Worm (Caenorhabditis elegans) whole organism, L1 larva: Measurements from ENCODE around the gene srab-1.

ENCODE experiments used
- C16A3.4 ChIP-seq: fragments of 150-350 bp; optimal IDR thresholded peaks from 2 replicates; lab custom pipeline; 2014; ENCODE audit warnings: missing biosample characterization, missing genetic modification characterization
- aha-1 ChIP-seq: fragments of 150-350 bp; optimal IDR thresholded peaks from 2 replicates; lab custom pipeline; 2014; ENCODE audit warnings: missing biosample characterization, missing genetic modification characterization
- alr-1 ChIP-seq: fragments of 200-800 bp; sonication (Bioruptor generic); optimal IDR thresholded peaks from 2 replicates; lab custom pipeline; 2018; ENCODE audit warnings: borderline replicate concordance, mild to moderate bottlenecking, missing genetic modification characterization, missing compliant biosample characterization
- aly-2 ChIP-seq: fragments of 150-350 bp; optimal IDR thresholded peaks from 2 replicates; lab custom pipeline; 2014; ENCODE audit warnings: missing biosample characterization, missing genetic modification characterization
- ama-1 ChIP-seq: fragments of 150-350 bp; optimal IDR thresholded peaks from 2 replicates; lab custom pipeline; 2014
- blmp-1 ChIP-seq: fragments of 150-350 bp; optimal IDR thresholded peaks from 2 replicates; lab custom pipeline; 2014; ENCODE audit warnings: missing biosample characterization, missing genetic modification characterization
- ceh-63 ChIP-seq: fragments of 200-800 bp; sonication (Bioruptor generic); optimal IDR thresholded peaks from 2 replicates; lab custom pipeline; 2018; ENCODE audit warnings: mild to moderate bottlenecking, missing genetic modification characterization, missing compliant biosample characterization
- ceh-8 ChIP-seq: fragments of 200-800 bp; sonication (Bioruptor generic); optimal IDR thresholded peaks from 2 replicates; lab custom pipeline; 2018; ENCODE audit warnings: mild to moderate bottlenecking, missing genetic modification characterization, moderate library complexity, missing compliant biosample characterization
- ceh-88 ChIP-seq: fragments of 200-800 bp; sonication (Bioruptor generic); IDR thresholded peaks from 2 replicates; pipeline ENCODE4 v1.3.6; 2022; ENCODE audit warnings: missing genetic modification characterization, missing compliant biosample characterization
- ceh-90 ChIP-seq: sonication (generic microtip); optimal IDR thresholded peaks from 2 replicates; lab custom pipeline; 2016; ENCODE audit warnings: missing genetic modification characterization, missing compliant biosample characterization
- dsc-1 ChIP-seq: sonication (generic microtip); optimal IDR thresholded peaks from 2 replicates; lab custom pipeline; 2016; ENCODE audit warnings: mild to moderate bottlenecking, missing genetic modification characterization, missing compliant biosample characterization
- efl-1 ChIP-seq, 4 experiments: fragments of 150-350 bp; optimal IDR thresholded peaks in 3 of 4; peaks in 1 of 4; 1 replicate in 1 of 4; 2 replicates in 3 of 4; lab custom pipeline; 2014; ENCODE audit warnings: missing biosample characterization in 2 of 4, missing genetic modification characterization in 2 of 4, missing genetic modification reagents in 2 of 4
- egl-27 ChIP-seq, 2 experiments: fragments of 150-350 bp in 1 of 2; sonication (generic microtip); optimal IDR thresholded peaks; 3 replicates each; lab custom pipeline; 2017 to 2018; ENCODE audit warnings: missing biosample characterization in 2 of 2, missing genetic modification characterization in 2 of 2, missing genetic modification reagents in 2 of 2
- elt-3 ChIP-seq, 6 experiments: fragments of 150-350 bp in 1 of 6; sonication (generic microtip); optimal IDR thresholded peaks; 2 replicates each; lab custom pipeline; 2017 to 2018; ENCODE audit warnings: missing biosample characterization in 6 of 6, missing genetic modification characterization in 6 of 6, inconsistent platforms in 1 of 6
- ets-5 ChIP-seq: fragments of 200-800 bp; sonication (Bioruptor generic); IDR thresholded peaks from 2 replicates; pipeline ENCODE4 v1.3.6; 2022; ENCODE audit warnings: missing genetic modification characterization, missing compliant biosample characterization
- fkh-10 ChIP-seq: sonication (generic microtip); optimal IDR thresholded peaks from 2 replicates; lab custom pipeline; 2017; ENCODE audit warnings: missing biosample characterization, missing genetic modification reagents, missing genetic modification characterization
- fos-1 ChIP-seq: fragments of 150-350 bp; optimal IDR thresholded peaks from 2 replicates; lab custom pipeline; 2014; ENCODE audit warnings: missing biosample characterization, missing genetic modification characterization
- grh-1 ChIP-seq: fragments of 200-800 bp; sonication (Bioruptor generic); IDR thresholded peaks from 2 replicates; pipeline ENCODE4 v1.3.6; 2022; ENCODE audit warnings: missing genetic modification reagents, missing genetic modification characterization, missing compliant biosample characterization
- hlh-17 ChIP-seq: fragments of 200-800 bp; sonication (Bioruptor generic); optimal IDR thresholded peaks from 2 replicates; lab custom pipeline; 2018; ENCODE audit warnings: missing genetic modification characterization, mild to moderate bottlenecking, missing compliant biosample characterization, moderate library complexity, borderline replicate concordance
- irx-1 ChIP-seq: sonication (generic microtip); optimal IDR thresholded peaks from 2 replicates; lab custom pipeline; 2016; ENCODE audit warnings: missing genetic modification characterization, missing compliant biosample characterization
- jun-1 ChIP-seq: fragments of 150-350 bp; optimal IDR thresholded peaks from 2 replicates; lab custom pipeline; 2014; ENCODE audit warnings: missing biosample characterization, missing genetic modification reagents, missing genetic modification characterization
- lin-13 ChIP-seq: fragments of 150-350 bp; optimal IDR thresholded peaks from 2 replicates; lab custom pipeline; 2014; ENCODE audit warnings: missing biosample characterization, missing genetic modification reagents, missing genetic modification characterization
- lin-14 ChIP-seq: fragments of 200-800 bp; sonication (Bioruptor generic); optimal IDR thresholded peaks from 2 replicates; lab custom pipeline; 2018; ENCODE audit warnings: mild to moderate bottlenecking, missing genetic modification characterization, moderate library complexity, missing compliant biosample characterization
- lin-35 ChIP-seq, 2 experiments: fragments of 150-350 bp; optimal IDR thresholded peaks; 2 replicates each; lab custom pipeline; 2014; ENCODE audit warnings: missing biosample characterization in 2 of 2, missing genetic modification characterization in 2 of 2, missing genetic modification reagents in 2 of 2
- lin-39 ChIP-seq: fragments of 150-350 bp; optimal IDR thresholded peaks from 2 replicates; lab custom pipeline; 2014; ENCODE audit warnings: missing biosample characterization, missing genetic modification reagents, missing genetic modification characterization
- lir-3 ChIP-seq: sonication (generic microtip); optimal IDR thresholded peaks from 2 replicates; lab custom pipeline; 2016; ENCODE audit warnings: mild to moderate bottlenecking, missing genetic modification characterization, moderate library complexity, missing compliant biosample characterization; ENCODE audit not compliant: poor library complexity
- lsy-2 ChIP-seq, 2 experiments: fragments of 150-350 bp; optimal IDR thresholded peaks; 2 replicates each; lab custom pipeline; 2014; ENCODE audit warnings: missing biosample characterization in 2 of 2, missing genetic modification characterization in 2 of 2
- mef-2 ChIP-seq: fragments of 150-350 bp; optimal IDR thresholded peaks from 2 replicates; lab custom pipeline; 2014; ENCODE audit warnings: missing biosample characterization, missing genetic modification characterization
- nhr-12 ChIP-seq: sonication (generic microtip); optimal IDR thresholded peaks from 2 replicates; lab custom pipeline; 2017; ENCODE audit warnings: missing biosample characterization, missing genetic modification characterization
- nhr-237 ChIP-seq: fragments of 150-350 bp; optimal IDR thresholded peaks from 2 replicates; lab custom pipeline; 2014; ENCODE audit warnings: missing biosample characterization, missing genetic modification characterization
- nhr-71 ChIP-seq: sonication (generic microtip); optimal IDR thresholded peaks from 2 replicates; lab custom pipeline; 2016; ENCODE audit warnings: mild to moderate bottlenecking, missing genetic modification characterization, moderate library complexity, missing compliant biosample characterization
- nhr-76 ChIP-seq: sonication (generic microtip); optimal IDR thresholded peaks from 2 replicates; lab custom pipeline; 2017; ENCODE audit warnings: missing biosample characterization, missing genetic modification characterization
- nhr-84 ChIP-seq: sonication (generic microtip); optimal IDR thresholded peaks from 2 replicates; lab custom pipeline; 2017; ENCODE audit warnings: missing biosample characterization, missing genetic modification characterization
- nhr-85 ChIP-seq: sonication (generic microtip); peaks from one replicate; lab custom pipeline; 2016; ENCODE audit warnings: missing genetic modification characterization, inconsistent platforms, missing compliant biosample characterization
- nhr-90 ChIP-seq: sonication (generic microtip); optimal IDR thresholded peaks from 2 replicates; lab custom pipeline; 2016; ENCODE audit warnings: mild to moderate bottlenecking, missing genetic modification characterization, missing compliant biosample characterization; ENCODE audit not compliant: poor library complexity
- pag-3 ChIP-seq: sonication (generic microtip); optimal IDR thresholded peaks from 2 replicates; lab custom pipeline; 2017; ENCODE audit warnings: missing genetic modification characterization, mild to moderate bottlenecking, missing compliant biosample characterization, antibody characterized with exemption, borderline replicate concordance; ENCODE audit not compliant: insufficient read depth
- skn-1 ChIP-seq: fragments of 150-350 bp; optimal IDR thresholded peaks from 2 replicates; lab custom pipeline; 2014; ENCODE audit warnings: missing biosample characterization, missing genetic modification characterization
- sptf-1 ChIP-seq: fragments of 150-350 bp; optimal IDR thresholded peaks from 2 replicates; lab custom pipeline; 2014; ENCODE audit warnings: missing biosample characterization, missing genetic modification characterization
- tbx-2 ChIP-seq: sonication (generic microtip); optimal IDR thresholded peaks from 2 replicates; lab custom pipeline; 2016; ENCODE audit warnings: missing genetic modification characterization, missing compliant biosample characterization
- tlp-1 ChIP-seq: fragments of 150-350 bp; optimal IDR thresholded peaks from 2 replicates; lab custom pipeline; 2014; ENCODE audit warnings: missing biosample characterization, missing genetic modification characterization
- unc-130 ChIP-seq: fragments of 150-350 bp; optimal IDR thresholded peaks from 2 replicates; lab custom pipeline; 2017; ENCODE audit warnings: missing biosample characterization, missing genetic modification characterization, inconsistent platforms
- unc-30 ChIP-seq: sonication (generic microtip); optimal IDR thresholded peaks from 2 replicates; lab custom pipeline; 2017; ENCODE audit warnings: missing biosample characterization, missing genetic modification characterization
- unc-86 ChIP-seq: sonication (generic microtip); optimal IDR thresholded peaks from 2 replicates; lab custom pipeline; 2016; ENCODE audit warnings: missing genetic modification characterization, missing compliant biosample characterization
- unc-98 ChIP-seq: fragments of 200-800 bp; sonication (Bioruptor generic); IDR thresholded peaks from 2 replicates; pipeline ENCODE4 v1.3.6; 2022; ENCODE audit warnings: missing genetic modification characterization, missing compliant biosample characterization
- vab-15 ChIP-seq: sonication (generic microtip); optimal IDR thresholded peaks from 2 replicates; lab custom pipeline; 2017; ENCODE audit warnings: missing genotype, mild to moderate bottlenecking, missing genetic modification characterization, missing compliant biosample characterization
- xbp-1 ChIP-seq: sonication (generic microtip); optimal IDR thresholded peaks from 2 replicates; lab custom pipeline; 2016; ENCODE audit warnings: missing genetic modification characterization, missing compliant biosample characterization
- zag-1 ChIP-seq: fragments of 150-350 bp; optimal IDR thresholded peaks from 2 replicates; lab custom pipeline; 2014; ENCODE audit warnings: missing biosample characterization, missing genetic modification characterization
- ztf-11 ChIP-seq, 2 experiments: sonication (generic microtip); optimal IDR thresholded peaks; 2 replicates each; lab custom pipeline; 2016 to 2017; ENCODE audit warnings: missing genetic modification characterization in 2 of 2, missing biosample characterization in 1 of 2, missing compliant biosample characterization in 1 of 2

srab-1 gene

DNA sequence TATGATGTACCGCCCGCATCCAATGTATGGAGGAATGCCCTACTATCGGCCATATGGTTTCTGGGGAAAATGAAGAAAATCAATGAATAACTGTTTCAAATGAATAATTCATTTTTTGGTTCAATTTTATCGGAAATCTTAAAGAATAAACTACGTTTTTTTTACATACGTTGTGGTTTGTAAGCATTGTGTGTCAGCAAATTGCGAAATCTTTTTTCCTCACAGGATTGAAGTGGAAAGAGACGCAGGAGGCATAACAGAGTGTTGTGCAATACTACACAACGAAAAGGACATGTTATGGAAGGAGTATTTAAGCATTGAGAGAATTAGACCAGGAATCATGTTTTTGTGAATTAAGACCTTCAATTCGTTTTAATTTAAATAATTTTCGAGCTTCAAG is 29.5 kb upstream of the srab-1 start (continued):
- peak; percentile 17 for TF ChIP-seq xbp-1 (tag; lab: Kevin White, UChicago)
- no peak for TF ChIP-seq aly-2 (tag; lab: Kevin White, UChicago)
- no peak for TF ChIP-seq tbx-2
- no peak for TF ChIP-seq unc-130 (tag; lab: Kevin White, UChicago)
- no peak for TF ChIP-seq unc-30 (tag; lab: Kevin White, UChicago)
- TF ChIP-seq ceh-88: no peak
- TF ChIP-seq unc-98: no peak
- no peak for TF ChIP-seq nhr-90 (tag; lab: Kevin White, UChicago)
- TF ChIP-seq dsc-1 (tag; lab: Kevin White, UChicago): no peak
- TF ChIP-seq ceh-90 (tag; lab: Kevin White, UChicago): no peak
- no peak for TF ChIP-seq nhr-71 (tag; lab: Kevin White, UChicago)
- no peak for TF ChIP-seq ama-1
- no peak for TF ChIP-seq ets-5 (GFP tag; lab: Robert Waterston, UW)
- TF ChIP-seq egl-27 (tag; optimal IDR thresholded peaks at IDR 0.05; lab: Kevin White, UChicago): no peak
- no peak for TF ChIP-seq lir-3 (tag; lab: Kevin White, UChicago)
- peak; percentile 22 for TF ChIP-seq jun-1 (tag; lab: Kevin White, UChicago)
- TF ChIP-seq efl-1 (optimal IDR thresholded peaks at IDR 0.05; lab: Kevin White, UChicago): peak; percentile 38 to 65
- peak; percentile 45 to 48 for TF ChIP-seq efl-1 (GFP tag; optimal IDR thresholded peaks at IDR 0.05 in 1 of 2; lab: Kevin White, UChicago)
- peak; percentile 23 for TF ChIP-seq C16A3.4 (tag; lab: Kevin White, UChicago)
- peak; percentile 96 for TF ChIP-seq skn-1 (tag; lab: Kevin White, UChicago)
- TF ChIP-seq pag-3 (tag; lab: Kevin White, UChicago): no peak
- TF ChIP-seq lsy-2 (tag; optimal IDR thresholded peaks at IDR 0.05; lab: Kevin White, UChicago): peak in 1 of 2 experiments; percentile 71
- no peak for TF ChIP-seq lin-13 (GFP tag; lab: Kevin White, UChicago)
- TF ChIP-seq nhr-237 (tag; lab: Kevin White, UChicago): peak; percentile 22
- no peak for TF ChIP-seq nhr-12 (tag; lab: Kevin White, UChicago)
- TF ChIP-seq fkh-10 (GFP tag; lab: Kevin White, UChicago): no peak
- TF ChIP-seq vab-15 (tag; lab: Kevin White, UChicago): no peak
- TF ChIP-seq lin-35 (GFP tag; optimal IDR thresholded peaks at IDR 0.05; lab: Kevin White, UChicago): peak; percentile 21 to 42
- no peak for TF ChIP-seq grh-1
- no peak for TF ChIP-seq elt-3 (tag; optimal IDR thresholded peaks at IDR 0.05; lab: Kevin White, UChicago)
- no peak for TF ChIP-seq mef-2 (tag; lab: Kevin White, UChicago)
- no peak for TF ChIP-seq aha-1 (tag; lab: Kevin White, UChicago)
- no peak for TF ChIP-seq ztf-11 (tag; optimal IDR thresholded peaks at IDR 0.05; lab: Kevin White, UChicago)
- no peak for TF ChIP-seq ceh-63 (GFP tag; lab: Kevin White, UChicago)
- TF ChIP-seq zag-1 (tag; lab: Kevin White, UChicago): no peak
- no peak for TF ChIP-seq hlh-17 (GFP tag; lab: Kevin White, UChicago)
- no peak for TF ChIP-seq lin-14 (GFP tag; lab: Kevin White, UChicago)
- no peak for TF ChIP-seq unc-86 (tag; lab: Kevin White, UChicago)
- TF ChIP-seq sptf-1 (tag; lab: Kevin White, UChicago): no peak
- no peak for TF ChIP-seq nhr-76
- TF ChIP-seq lin-39 (tag; lab: Kevin White, UChicago): no peak
- no peak for TF ChIP-seq fos-1 (tag; lab: Kevin White, UChicago)
- no peak for TF ChIP-seq ceh-8 (GFP tag; lab: Kevin White, UChicago)
- TF ChIP-seq nhr-85 (tag; lab: Kevin White, UChicago): peak; percentile 63
- TF ChIP-seq tlp-1 (tag; lab: Kevin White, UChicago): no peak
- no peak for TF ChIP-seq alr-1 (tag; lab: Kevin White, UChicago)
- TF ChIP-seq blmp-1: peak; percentile 4
- TF ChIP-seq nhr-84 (tag; lab: Kevin White, UChicago): no peak
- no peak for TF ChIP-seq irx-1
